Worm (Caenorhabditis elegans): ENCODE results near the gene bath-36.
A peak's percentile ranks its signal among the peaks of the same experiment; 100 is the strongest.

Gene bath-36

DNA sequence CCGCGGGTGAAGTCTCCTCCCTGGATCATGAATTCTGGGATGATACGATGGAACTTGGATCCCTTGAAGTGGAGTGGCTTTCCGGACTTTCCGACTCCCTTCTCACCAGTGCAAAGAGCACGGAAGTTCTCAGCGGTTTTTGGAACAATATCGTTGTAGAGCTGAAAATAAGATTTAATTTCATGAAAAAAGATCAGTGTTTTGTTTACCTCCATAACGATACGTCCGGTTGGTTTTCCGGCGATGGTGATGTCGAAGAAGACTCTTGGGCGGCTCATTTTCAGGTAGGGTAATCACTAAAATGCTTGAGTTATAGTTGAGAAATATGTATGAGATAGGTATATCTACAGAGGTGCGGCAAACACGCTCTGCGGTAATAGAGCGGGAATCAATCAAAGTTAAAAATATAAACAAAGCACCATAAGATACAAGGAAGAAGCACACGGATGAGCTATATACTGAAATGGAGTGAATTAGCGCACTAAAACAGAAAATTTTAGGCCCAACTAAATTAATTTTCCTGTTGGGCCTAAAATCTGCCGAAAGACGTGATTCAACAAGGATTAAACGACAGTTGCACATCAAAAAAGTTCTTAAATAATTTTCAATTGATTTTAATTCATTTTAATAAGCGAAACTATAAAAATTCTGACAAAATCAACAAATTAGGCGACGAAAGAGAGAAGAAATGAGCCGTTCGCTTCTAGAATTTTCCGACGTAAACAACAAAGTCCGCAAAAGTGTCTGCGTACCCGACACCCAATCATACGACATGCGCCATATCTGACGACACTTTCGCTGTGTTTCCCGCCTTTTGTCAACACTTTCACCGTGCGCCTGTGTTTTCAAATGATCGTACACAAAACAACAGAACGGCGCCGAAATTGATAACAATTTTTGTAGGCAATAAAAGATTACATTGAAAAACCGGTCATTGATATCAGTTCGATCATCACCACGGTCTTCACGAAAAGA lies at the start of gene bath-36, which contains the start of gene cyn-7:
Gene bath-36 (plus strand): TSS at position 806 of the 975 bp plus-strand sequence.
Gene cyn-7 (minus strand): TSS at position 296 of the 975 bp plus-strand sequence.
- no peak for TF ChIP-seq unc-130 (GFP tag; optimal IDR thresholded peaks at IDR 0.05)
- no peak for TF ChIP-seq hmg-20 (GFP tag; IDR thresholded peaks at IDR 0.05)
- TF ChIP-seq snpc-1.3 (tag; optimal IDR thresholded peaks at IDR 0.05; ENCODE audit: insufficient read depth) = peak; percentile 38
- peak; percentile 33 for TF ChIP-seq hmg-1.2 (GFP tag; IDR thresholded peaks at IDR 0.05)
- no peak for TF ChIP-seq egrh-3 (GFP tag; IDR thresholded peaks at IDR 0.05)
- TF ChIP-seq ceh-91 (GFP tag; IDR thresholded peaks at IDR 0.05) = peak; percentile 66
- TF ChIP-seq chd-7 (tag; optimal IDR thresholded peaks at IDR 0.05) = no peak
- TF ChIP-seq D2030.7 (GFP tag; IDR thresholded peaks at IDR 0.05) = peak; percentile 62; the same call in 1 of the 2 replicates
- TF ChIP-seq Y53F4B.3 (GFP tag; IDR thresholded peaks at IDR 0.05) = no peak
- TF ChIP-seq nhr-120 (GFP tag; IDR thresholded peaks at IDR 0.05) = no peak
- no peak for TF ChIP-seq mes-4 (tag; optimal IDR thresholded peaks at IDR 0.05)
- no peak for TF ChIP-seq F37B4.10 (GFP tag; IDR thresholded peaks at IDR 0.05)
- no peak for TF ChIP-seq F57A8.1 (GFP tag; optimal IDR thresholded peaks at IDR 0.05)
- no peak for TF ChIP-seq F52B5.7 (tag; optimal IDR thresholded peaks at IDR 0.05)
- TF ChIP-seq pha-4 (tag; optimal IDR thresholded peaks at IDR 0.05) = peak; percentile 36
- no peak for TF ChIP-seq ceh-40 (GFP tag; IDR thresholded peaks at IDR 0.05)
- TF ChIP-seq C06A6.2 (GFP tag; conservative IDR thresholded peaks at IDR 0.05) = 0 out of 2 replicates have a peak, but pooled peaks have one; percentile 31
- TF ChIP-seq ekl-4 (GFP tag; IDR thresholded peaks at IDR 0.05) = peak; percentile 52
- peak; percentile 10 for TF ChIP-seq ets-4 (GFP tag; optimal IDR thresholded peaks at IDR 0.05)
- peak; percentile 85 for TF ChIP-seq lin-40 (tag; optimal IDR thresholded peaks at IDR 0.05)
- TF ChIP-seq sdz-38 (tag; optimal IDR thresholded peaks at IDR 0.05) = no peak
- TF ChIP-seq xnd-1 (tag; optimal IDR thresholded peaks at IDR 0.05) = peak; percentile 65
- peak; percentile 54 for TF ChIP-seq tbp1 (GFP tag; optimal IDR thresholded peaks at IDR 0.05)
- no peak for TF ChIP-seq ztf-3 (GFP tag; optimal IDR thresholded peaks at IDR 0.05)
- peak; percentile 56 for TF ChIP-seq attf-5 (GFP tag; optimal IDR thresholded peaks at IDR 0.05)
- no peak for TF ChIP-seq nfya-2 (GFP tag; IDR thresholded peaks at IDR 0.05)
- peak; percentile 91 for TF ChIP-seq mcd-1 (GFP tag; IDR thresholded peaks at IDR 0.05)
- peak; percentile 9 for TF ChIP-seq ztf-22 (GFP tag; optimal IDR thresholded peaks at IDR 0.05)
- peak; percentile 76 for TF ChIP-seq snpc-3.4 (tag; optimal IDR thresholded peaks at IDR 0.05)
- TF ChIP-seq him-1 (tag; optimal IDR thresholded peaks at IDR 0.05) = no peak
- TF ChIP-seq sptf-2 (GFP tag; optimal IDR thresholded peaks at IDR 0.05) = no peak
- peak; percentile 90 for TF ChIP-seq madf-6 (GFP tag; IDR thresholded peaks at IDR 0.05)
- TF ChIP-seq F39B2.1 (GFP tag; IDR thresholded peaks at IDR 0.05) = no peak
- TF ChIP-seq lin-54 (GFP tag; optimal IDR thresholded peaks at IDR 0.05) = peak; percentile 83
- no peak for TF ChIP-seq aptf-2 (GFP tag; conservative IDR thresholded peaks at IDR 0.05)
- no peak for TF ChIP-seq let-526 (GFP tag; IDR thresholded peaks at IDR 0.05)
- TF ChIP-seq madf-8 (GFP tag; conservative IDR thresholded peaks at IDR 0.05) = peak; percentile 67
- TF ChIP-seq dpl-1 (GFP tag; optimal IDR thresholded peaks at IDR 0.05) = peak; percentile 52
- TF ChIP-seq F57C9.4 (tag; optimal IDR thresholded peaks at IDR 0.05) = no peak
- peak; percentile 67 for TF ChIP-seq F23B12.7 (tag; optimal IDR thresholded peaks at IDR 0.05; ENCODE audit: insufficient read depth)
- TF ChIP-seq T07F8.4 (tag; optimal IDR thresholded peaks at IDR 0.05) = no peak
- TF ChIP-seq ZK185.1 (tag; optimal IDR thresholded peaks at IDR 0.05; ENCODE audit: poor library complexity, severe bottlenecking) = peak; percentile 72
- TF ChIP-seq tbx-9 (tag; optimal IDR thresholded peaks at IDR 0.05; ENCODE audit: borderline replicate concordance) = no peak
- no peak for TF ChIP-seq F10E7.11 (tag; optimal IDR thresholded peaks at IDR 0.05)
- TF ChIP-seq lsy-27 (tag; optimal IDR thresholded peaks at IDR 0.05; ENCODE audit: borderline replicate concordance, insufficient read depth) = no peak
- TF ChIP-seq ccch-3 (GFP tag; optimal IDR thresholded peaks at IDR 0.05) = no peak
